Worm (Caenorhabditis elegans): ENCODE results near the gene pfas-1.

- TF ChIP-seq ztf-29 (GFP tag; IDR thresholded peaks at IDR 0.05): no peak
- no peak for TF ChIP-seq klf-2 (GFP tag; conservative IDR thresholded peaks at IDR 0.05)
Observed at ce11 chrIII:4688965-4689364, 45.9 kb upstream of the pfas-1 start, which contains the start of gene ppat-1.
